Fruit fly (Drosophila melanogaster) whole organism, embryonic: ENCODE measurements around the gene sage.

Source experiments
- Atf3 ChIP-seq: fragments of 200-800 bp; sonication (Bioruptor generic); optimal IDR thresholded peaks from 3 replicates; lab custom pipeline; 2016; ENCODE audit warnings: missing biosample characterization, missing genetic modification characterization
- Awh ChIP-seq: fragments of 200-800 bp; sonication (Bioruptor generic); IDR thresholded peaks from 2 replicates; pipeline ENCODE4, ENCODE4 v1.3.6; 2022; ENCODE audit warnings: missing biosample characterization, missing genetic modification characterization
- BtbVII ChIP-seq: fragments of 200-800 bp; sonication (Bioruptor generic); optimal IDR thresholded peaks from 3 replicates; lab custom pipeline; 2017; ENCODE audit warnings: missing biosample characterization, mild to moderate bottlenecking, missing genetic modification characterization
- CG11695 ChIP-seq: fragments of 200-800 bp; sonication (Bioruptor generic); IDR thresholded peaks from 3 replicates; pipeline ENCODE4 v1.3.6; 2022; ENCODE audit warnings: missing biosample characterization, missing genetic modification characterization
- CG11696 ChIP-seq: fragments of 200-800 bp; sonication (Bioruptor generic); IDR thresholded peaks from 2 replicates; pipeline ENCODE4 v1.3.6; 2022; ENCODE audit warnings: missing biosample characterization, missing genetic modification characterization
- CG13775 ChIP-seq: fragments of 200-800 bp; sonication (Bioruptor generic); optimal IDR thresholded peaks from 3 replicates; lab custom pipeline; 2017; ENCODE audit warnings: missing biosample characterization, mild to moderate bottlenecking, missing genetic modification characterization
- CG15073 ChIP-seq: fragments of 200-800 bp; sonication (Bioruptor generic); optimal IDR thresholded peaks from 2 replicates; lab custom pipeline; 2016; ENCODE audit warnings: missing biosample characterization, missing genetic modification characterization
- CG17359 ChIP-seq: fragments of 200-800 bp; sonication (Bioruptor generic); optimal IDR thresholded peaks from 3 replicates; lab custom pipeline; 2018; ENCODE audit warnings: missing biosample characterization, mild to moderate bottlenecking, missing genetic modification characterization, moderate library complexity
- CG17829 ChIP-seq: fragments of 200-800 bp; optimal IDR thresholded peaks from 2 replicates; lab custom pipeline; 2019; ENCODE audit warnings: missing biosample characterization, mild to moderate bottlenecking, missing genetic modification characterization, moderate library complexity
- CG18764 ChIP-seq: fragments of 200-800 bp; sonication (Bioruptor generic); optimal IDR thresholded peaks from 3 replicates; lab custom pipeline; 2016; ENCODE audit warnings: missing biosample characterization, missing genetic modification characterization
- CG2199 ChIP-seq: fragments of 200-800 bp; sonication (Bioruptor generic); IDR thresholded peaks from 3 replicates; pipeline ENCODE4 v1.3.6; 2022; ENCODE audit warnings: missing biosample characterization, missing genetic modification characterization
- CG2202 ChIP-seq: fragments of 200-800 bp; sonication (Bioruptor generic); optimal IDR thresholded peaks from 2 replicates; lab custom pipeline; 2018; ENCODE audit warnings: missing biosample characterization, mild to moderate bottlenecking, missing genetic modification characterization
- CG32767 ChIP-seq: fragments of 200-800 bp; sonication (Bioruptor generic); IDR thresholded peaks from 2 replicates; pipeline ENCODE4 v1.3.6; 2022; ENCODE audit warnings: missing biosample characterization, missing genetic modification characterization
- CG33213 ChIP-seq: fragments of 200-800 bp; sonication (Bioruptor generic); optimal IDR thresholded peaks from 3 replicates; lab custom pipeline; 2016; ENCODE audit warnings: missing biosample characterization, missing genetic modification characterization
- CG7987 ChIP-seq: fragments of 200-800 bp; sonication (Bioruptor generic); optimal IDR thresholded peaks from 2 replicates; lab custom pipeline; 2018; ENCODE audit warnings: missing biosample characterization, mild to moderate bottlenecking, missing genetic modification characterization, moderate library complexity
- CG8281 ChIP-seq: fragments of 200-800 bp; sonication (Bioruptor generic); optimal IDR thresholded peaks from 2 replicates; lab custom pipeline; 2018; ENCODE audit warnings: missing biosample characterization, mild to moderate bottlenecking, missing genetic modification characterization, moderate library complexity
- Fer2 ChIP-seq: fragments of 200-800 bp; sonication (Bioruptor generic); optimal IDR thresholded peaks from 2 replicates; lab custom pipeline; 2018; ENCODE audit warnings: missing biosample characterization, mild to moderate bottlenecking, missing genetic modification characterization, moderate library complexity
- Gug ChIP-seq: fragments of 200-800 bp; sonication (Bioruptor generic); IDR thresholded peaks from 4 replicates; pipeline ENCODE4 v1.3.6; 2022; ENCODE audit warnings: missing biosample characterization, missing genetic modification characterization
- H2.0 ChIP-seq: fragments of 200-800 bp; sonication (Bioruptor generic); IDR thresholded peaks from 2 replicates; pipeline ENCODE4 v1.3.6; 2022; ENCODE audit warnings: missing biosample characterization, missing genetic modification characterization
- HLH54F ChIP-seq: fragments of 200-800 bp; sonication (Bioruptor generic); optimal IDR thresholded peaks from 3 replicates; lab custom pipeline; 2016; ENCODE audit warnings: missing biosample characterization, missing genetic modification characterization
- HLHmδ ChIP-seq: fragments of 200-800 bp; sonication (Bioruptor generic); optimal IDR thresholded peaks from 2 replicates; lab custom pipeline; 2018; ENCODE audit warnings: missing biosample characterization, mild to moderate bottlenecking, missing genetic modification characterization, moderate library complexity
- NfI ChIP-seq: fragments of 200-800 bp; sonication (Bioruptor generic); optimal IDR thresholded peaks from 3 replicates; lab custom pipeline; 2018; ENCODE audit warnings: missing biosample characterization, mild to moderate bottlenecking, missing genetic modification characterization, moderate library complexity
- Oaz ChIP-seq: fragments of 200-800 bp; sonication (Bioruptor generic); IDR thresholded peaks from 2 replicates; pipeline ENCODE4 v1.3.6; 2022; ENCODE audit warnings: missing biosample characterization, missing genetic modification characterization
- Rfx ChIP-seq: fragments of 200-800 bp; sonication (Bioruptor generic); IDR thresholded peaks from 2 replicates; pipeline ENCODE4 v1.3.6; 2022; ENCODE audit warnings: missing biosample characterization, missing genetic modification characterization
- Tbp ChIP-seq: fragments of >200 bp; optimal IDR thresholded peaks from 2 replicates; lab custom pipeline; 2018; ENCODE audit warnings: missing biosample characterization, missing genetic modification characterization
- Trl ChIP-seq, 3 experiments: fragments of >200 bp in 2 of 3; fragments of 200-800 bp in 1 of 3; sonication (Bioruptor generic) in 1 of 3; optimal IDR thresholded peaks; 2 replicates in 1 of 3; 3 replicates in 2 of 3; lab custom pipeline; 2016 to 2017; ENCODE audit warnings: missing biosample characterization in 1 of 3, missing genetic modification characterization in 1 of 3
- Usf ChIP-seq: fragments of 200-800 bp; sonication (Bioruptor generic); optimal IDR thresholded peaks from 2 replicates; lab custom pipeline; 2017; ENCODE audit warnings: missing genotype, missing biosample characterization, missing genetic modification characterization
- ac ChIP-seq: fragments of 200-800 bp; sonication (Bioruptor generic); optimal IDR thresholded peaks from 3 replicates; lab custom pipeline; 2017; ENCODE audit warnings: missing biosample characterization, mild to moderate bottlenecking, missing genetic modification characterization
- bab2 ChIP-seq: fragments of 200-800 bp; sonication (Bioruptor generic); optimal IDR thresholded peaks from 2 replicates; lab custom pipeline; 2016; ENCODE audit warnings: missing biosample characterization, missing genetic modification characterization
- bowl ChIP-seq: fragments of 200-800 bp; sonication (Bioruptor generic); IDR thresholded peaks from 2 replicates; pipeline ENCODE4 v1.3.6; 2022; ENCODE audit warnings: missing biosample characterization, missing genetic modification characterization
- chinmo ChIP-seq: fragments of 200-800 bp; sonication (Bioruptor generic); IDR thresholded peaks from 4 replicates; pipeline ENCODE4 v1.3.6; 2022; ENCODE audit warnings: missing biosample characterization, missing genetic modification characterization; ENCODE audit not compliant: partially characterized antibody
- croc ChIP-seq: fragments of 200-800 bp; sonication (Bioruptor generic); conservative IDR thresholded peaks from 3 replicates; pipeline ENCODE4 v1.3.6; 2022; ENCODE audit warnings: missing biosample characterization, missing genetic modification characterization
- crp ChIP-seq, 2 experiments: fragments of 200-800 bp; sonication (Bioruptor generic); optimal IDR thresholded peaks; 2 replicates in 1 of 2; 3 replicates in 1 of 2; lab custom pipeline; 2017; ENCODE audit warnings: missing biosample characterization in 2 of 2, missing genetic modification characterization in 2 of 2, mild to moderate bottlenecking in 1 of 2, moderate library complexity in 1 of 2
- dan ChIP-seq: fragments of 200-800 bp; sonication (Bioruptor generic); IDR thresholded peaks from 2 replicates; pipeline ENCODE4 v1.3.6; 2022; ENCODE audit warnings: missing biosample characterization, missing genetic modification characterization
- emc ChIP-seq: fragments of 200-800 bp; sonication (Bioruptor generic); optimal IDR thresholded peaks from 2 replicates; lab custom pipeline; 2016; ENCODE audit warnings: missing biosample characterization, missing genetic modification characterization
- exex ChIP-seq: fragments of 200-800 bp; sonication (Bioruptor generic); optimal IDR thresholded peaks from 4 replicates; lab custom pipeline; 2018; ENCODE audit warnings: missing biosample characterization, mild to moderate bottlenecking, missing genetic modification characterization, moderate library complexity
- gce ChIP-seq: fragments of 200-800 bp; sonication (Bioruptor generic); IDR thresholded peaks from 3 replicates; pipeline ENCODE4 v1.3.6; 2022; ENCODE audit warnings: missing biosample characterization, missing genetic modification characterization
- hbn ChIP-seq: fragments of 200-800 bp; sonication (Bioruptor generic); IDR thresholded peaks from 2 replicates; pipeline ENCODE4 v1.3.6; 2022; ENCODE audit warnings: missing biosample characterization, missing genetic modification characterization; ENCODE audit not compliant: partially characterized antibody
- lab ChIP-seq: fragments of 200-800 bp; sonication (Bioruptor generic); optimal IDR thresholded peaks from 3 replicates; lab custom pipeline; 2017; ENCODE audit warnings: missing biosample characterization, missing genetic modification characterization, mild to moderate bottlenecking, moderate library complexity, missing genetic modification reagents
- luna ChIP-seq: fragments of 200-800 bp; sonication (Bioruptor generic); optimal IDR thresholded peaks from 2 replicates; lab custom pipeline; 2016; ENCODE audit warnings: missing biosample characterization, missing genetic modification characterization
- p53 ChIP-seq: fragments of 200-800 bp; sonication (Bioruptor generic); optimal IDR thresholded peaks from 2 replicates; lab custom pipeline; 2016; ENCODE audit warnings: missing biosample characterization, missing genetic modification characterization
- pho ChIP-seq: fragments of 200-800 bp; sonication (Bioruptor generic); optimal IDR thresholded peaks from 2 replicates; lab custom pipeline; 2016; ENCODE audit warnings: missing biosample characterization, missing genetic modification characterization
- pros ChIP-seq: fragments of 200-800 bp; sonication (Bioruptor generic); optimal IDR thresholded peaks from 3 replicates; lab custom pipeline; 2019; ENCODE audit warnings: missing biosample characterization, mild to moderate bottlenecking, missing genetic modification characterization, moderate library complexity
- psq ChIP-seq: fragments of 200-800 bp; sonication (Bioruptor generic); optimal IDR thresholded peaks from 2 replicates; lab custom pipeline; 2017; ENCODE audit warnings: missing biosample characterization, missing genetic modification characterization
- rib ChIP-seq: fragments of 200-800 bp; sonication (Bioruptor generic); IDR thresholded peaks from 2 replicates; pipeline ENCODE4 v1.3.6; 2022; ENCODE audit warnings: missing biosample characterization, missing genetic modification characterization
- salm ChIP-seq: fragments of 200-800 bp; sonication (Bioruptor generic); optimal IDR thresholded peaks from 2 replicates; lab custom pipeline; 2018; ENCODE audit warnings: missing biosample characterization, mild to moderate bottlenecking, missing genetic modification characterization
- schlank ChIP-seq: fragments of 200-800 bp; sonication (Bioruptor generic); optimal IDR thresholded peaks from 2 replicates; lab custom pipeline; 2018; ENCODE audit warnings: missing biosample characterization, mild to moderate bottlenecking, missing genetic modification characterization
- sim ChIP-seq: fragments of 200-800 bp; sonication (Bioruptor generic); IDR thresholded peaks from 2 replicates; pipeline ENCODE4 v1.3.6; 2022; ENCODE audit warnings: missing biosample characterization, missing genetic modification characterization
- yki ChIP-seq: fragments of >200 bp; optimal IDR thresholded peaks from 3 replicates; lab custom pipeline; 2018
- zen2 ChIP-seq: fragments of 200-800 bp; sonication (Bioruptor generic); IDR thresholded peaks from 3 replicates; pipeline ENCODE4 v1.3.6; 2022; ENCODE audit warnings: missing biosample characterization, missing genetic modification characterization; ENCODE audit not compliant: partially characterized antibody

The sage gene

dm6 chr3R:9245576-9246200, 18.3 kb downstream of the sage start, which contains the start of gene Vps15 (continued):
- peak; percentile 88 for TF ChIP-seq CG17829 (tag; lab: Kevin White, UChicago)
- TF ChIP-seq luna = peak; percentile 24
- TF ChIP-seq Usf (GFP tag; lab: Kevin White, UChicago) = no peak
- TF ChIP-seq ac (GFP tag; lab: Kevin White, UChicago) = no peak
- no peak for TF ChIP-seq Gug
- peak; percentile 91 for TF ChIP-seq hbn (GFP tag; lab: Robert Waterston, UW)
- peak; percentile 47 for TF ChIP-seq CG13775 (GFP tag; lab: Kevin White, UChicago)
- no peak for TF ChIP-seq yki (lab: Kevin White, UChicago)
- TF ChIP-seq NfI (GFP tag; lab: Kevin White, UChicago) = peak; percentile 73
- TF ChIP-seq Fer2 (tag; lab: Kevin White, UChicago) = peak; percentile 62
- TF ChIP-seq CG33213 = peak; percentile 32
- no peak for TF ChIP-seq gce (GFP tag; lab: Robert Waterston, UW)
- TF ChIP-seq rib (GFP tag; lab: Robert Waterston, UW) = no peak
- no peak for TF ChIP-seq bowl (GFP tag; lab: Robert Waterston, UW)
- TF ChIP-seq CG15073 (GFP tag; lab: Kevin White, UChicago) = no peak
- TF ChIP-seq Rfx (GFP tag; lab: Robert Waterston, UW) = peak; percentile 84
- no peak for TF ChIP-seq CG7987 (GFP tag; lab: Kevin White, UChicago)
- peak; percentile 74; the same call in 2 of the 3 replicates for TF ChIP-seq zen2
- TF ChIP-seq CG11695 (GFP tag; lab: Robert Waterston, UW) = peak; percentile 70
- no peak for TF ChIP-seq Trl (optimal IDR thresholded peaks at IDR 0.05; lab: Kevin White, UChicago)
- peak; percentile 57 for TF ChIP-seq Trl (GFP tag; optimal IDR thresholded peaks at IDR 0.05; lab: Kevin White, UChicago)
- TF ChIP-seq salm = peak; percentile 46
- peak; percentile 63; the same call in 2 of the 4 replicates for TF ChIP-seq chinmo (GFP tag; lab: Robert Waterston, UW)
- no peak for TF ChIP-seq HLHmδ (GFP tag; lab: Kevin White, UChicago)
- TF ChIP-seq p53 = no peak
- TF ChIP-seq exex (tag; lab: Kevin White, UChicago) = peak; percentile 62
- peak; percentile 43 for TF ChIP-seq CG8281 (tag; lab: Kevin White, UChicago)
- peak; percentile 15 for TF ChIP-seq psq (GFP tag; lab: Kevin White, UChicago)
- peak; percentile 62 for TF ChIP-seq CG18764 (GFP tag; lab: Kevin White, UChicago)
- no peak; the same call in 2 of the 3 replicates for TF ChIP-seq croc
- TF ChIP-seq pros (GFP tag; lab: Kevin White, UChicago) = no peak
- TF ChIP-seq lab (GFP tag; lab: Kevin White, UChicago) = peak; percentile 85
- TF ChIP-seq schlank (tag; lab: Kevin White, UChicago) = no peak
- TF ChIP-seq CG2202 (tag; lab: Kevin White, UChicago) = peak; percentile 35
- TF ChIP-seq Awh = peak; percentile 52
- peak; percentile 47 for TF ChIP-seq HLH54F (GFP tag; lab: Kevin White, UChicago)
- TF ChIP-seq BtbVII = peak; percentile 42
- no peak for TF ChIP-seq emc (GFP tag; lab: Kevin White, UChicago)
- peak; percentile 48 for TF ChIP-seq H2.0
- peak; percentile 67 for TF ChIP-seq bab2 (GFP tag; lab: Kevin White, UChicago)
- peak; percentile 85 for TF ChIP-seq CG17359
- no peak for TF ChIP-seq Tbp (GFP tag; lab: Kevin White, UChicago)
- peak; percentile 5 for TF ChIP-seq Atf3 (GFP tag; lab: Kevin White, UChicago)
- TF ChIP-seq crp (GFP tag; optimal IDR thresholded peaks at IDR 0.05; lab: Kevin White, UChicago) = peak; percentile 43 to 90
- 0 out of 2 replicates have a peak, but pooled peaks have one; percentile 25 for TF ChIP-seq CG11696 (GFP tag; lab: Robert Waterston, UW)
- TF ChIP-seq CG32767 = peak; percentile 68
- no peak for TF ChIP-seq dan
- 0 out of 3 replicates have a peak, but pooled peaks have one; percentile 12 for TF ChIP-seq CG2199 (GFP tag; lab: Robert Waterston, UW)
- TF ChIP-seq sim (GFP tag; lab: Robert Waterston, UW) = no peak
- TF ChIP-seq pho (GFP tag; lab: Kevin White, UChicago) = peak; percentile 72
- TF ChIP-seq Oaz (GFP tag; lab: Robert Waterston, UW) = no peak
